Worm (Caenorhabditis elegans): Measurements from ENCODE around the gene acp-5.

ce11 chrX:5802582-5802981, 26.7 kb upstream of the acp-5 start:
- no peak for TF ChIP-seq nhr-237 (tag; optimal IDR thresholded peaks at IDR 0.05)
- no peak for TF ChIP-seq nhr-77 (tag; optimal IDR thresholded peaks at IDR 0.05)
- TF ChIP-seq ceh-82 (tag; optimal IDR thresholded peaks at IDR 0.05), result no peak

Measured in whole organism, L2 larva.